Fruit fly (Drosophila melanogaster): Measurements from ENCODE around the gene Mcm10.
A peak's percentile ranks its signal among the peaks of the same experiment; 100 is the strongest.

Mcm10 gene

dm6 chr2L:21214961-21215362 is 35.2 kb downstream of the Mcm10 start:
- TF ChIP-seq jim (GFP tag; optimal IDR thresholded peaks at IDR 0.05), result peak; percentile 67
- TF ChIP-seq Hnf4 (GFP tag; optimal IDR thresholded peaks at IDR 0.05), result peak; percentile 93
- TF ChIP-seq foxo (GFP tag; optimal IDR thresholded peaks at IDR 0.05), result peak in 1 of 2 experiments; percentile 74
- peak; percentile 65 for TF ChIP-seq ey (GFP tag; optimal IDR thresholded peaks at IDR 0.05)
- peak; percentile 48 for TF ChIP-seq Jra (GFP tag; optimal IDR thresholded peaks at IDR 0.05)
- TF ChIP-seq Rel (GFP tag; optimal IDR thresholded peaks at IDR 0.05), result no peak
- TF ChIP-seq Rel (tag; optimal IDR thresholded peaks at IDR 0.05), result peak; percentile 44
- TF ChIP-seq CG32264 (GFP tag; optimal IDR thresholded peaks at IDR 0.05), result no peak
- no peak for TF ChIP-seq sage (GFP tag; optimal IDR thresholded peaks at IDR 0.05)
- peak; percentile 62 for TF ChIP-seq rgr (GFP tag; optimal IDR thresholded peaks at IDR 0.05)
- no peak for TF ChIP-seq Sp1 (GFP tag; optimal IDR thresholded peaks at IDR 0.05)
- peak; percentile 46 for TF ChIP-seq HLH106 (tag; optimal IDR thresholded peaks at IDR 0.05)
- TF ChIP-seq brk (GFP tag; optimal IDR thresholded peaks at IDR 0.05), result peak; percentile 49
- TF ChIP-seq Hr83 (GFP tag; optimal IDR thresholded peaks at IDR 0.05; ENCODE audit: poor library complexity, severe bottlenecking), result peak; percentile 4
- no peak for TF ChIP-seq Hr78 (GFP tag; optimal IDR thresholded peaks at IDR 0.05)
- TF ChIP-seq lola (GFP tag; optimal IDR thresholded peaks at IDR 0.05), result no peak
- TF ChIP-seq Myc (optimal IDR thresholded peaks at IDR 0.05), result peak; percentile 54
- peak; percentile 60 for TF ChIP-seq Dif (GFP tag; optimal IDR thresholded peaks at IDR 0.05; ENCODE audit: partially characterized antibody)
- peak in 1 of 2 experiments; percentile 15 for TF ChIP-seq dl (GFP tag; optimal IDR thresholded peaks at IDR 0.05; ENCODE audit: insufficient read depth in 1 of 2, partially characterized antibody in 2 of 2)
- peak; percentile 78 for TF ChIP-seq Vsx2 (GFP tag; optimal IDR thresholded peaks at IDR 0.05; ENCODE audit: partially characterized antibody)
- no peak for TF ChIP-seq Dfd (GFP tag; optimal IDR thresholded peaks at IDR 0.05)
- peak; percentile 44 for TF ChIP-seq woc (GFP tag; optimal IDR thresholded peaks at IDR 0.05)
- peak; percentile 80 for TF ChIP-seq tai (GFP tag; optimal IDR thresholded peaks at IDR 0.05)
- no peak for TF ChIP-seq CrebA (GFP tag; optimal IDR thresholded peaks at IDR 0.05; ENCODE audit: borderline replicate concordance)
- TF ChIP-seq Mio (GFP tag; optimal IDR thresholded peaks at IDR 0.05), result peak; percentile 44
- peak; percentile 65 for TF ChIP-seq OdsH (GFP tag; optimal IDR thresholded peaks at IDR 0.05)
- TF ChIP-seq dsf (GFP tag; optimal IDR thresholded peaks at IDR 0.05; ENCODE audit: borderline replicate concordance), result no peak
- peak; percentile 66 for TF ChIP-seq br (GFP tag; optimal IDR thresholded peaks at IDR 0.05)
- peak; percentile 13 for TF ChIP-seq sv (GFP tag; optimal IDR thresholded peaks at IDR 0.05)
- TF ChIP-seq CG9705 (GFP tag; optimal IDR thresholded peaks at IDR 0.05), result no peak
- TF ChIP-seq dmrt93B (GFP tag; optimal IDR thresholded peaks at IDR 0.05), result no peak
- no peak for TF ChIP-seq Abd-B (GFP tag; optimal IDR thresholded peaks at IDR 0.05)
- peak; percentile 43 for TF ChIP-seq psq (GFP tag; optimal IDR thresholded peaks at IDR 0.05)
- no peak for TF ChIP-seq GATAd (GFP tag; optimal IDR thresholded peaks at IDR 0.05)
- no peak for TF ChIP-seq pan (optimal IDR thresholded peaks at IDR 0.05)
- TF ChIP-seq fru (GFP tag; optimal IDR thresholded peaks at IDR 0.05), result peak; percentile 90
- no peak for TF ChIP-seq usp (GFP tag; optimal IDR thresholded peaks at IDR 0.05)
- TF ChIP-seq N (GFP tag; optimal IDR thresholded peaks at IDR 0.05), result peak; percentile 2
- peak; percentile 83 for TF ChIP-seq h (GFP tag; optimal IDR thresholded peaks at IDR 0.05)

dm6 chr2L:21218240-21218911 is 38.6 kb downstream of the Mcm10 start, which contains the start of gene CG8679:
Gene CG8679 (minus strand): TSS chr2L:21218544.
- no peak for TF ChIP-seq foxo (GFP tag; optimal IDR thresholded peaks at IDR 0.05)
- TF ChIP-seq Vsx2 (GFP tag; optimal IDR thresholded peaks at IDR 0.05; ENCODE audit: partially characterized antibody), result peak; percentile 30
- TF ChIP-seq Rel (GFP tag; optimal IDR thresholded peaks at IDR 0.05), result no peak
- TF ChIP-seq Rel (tag; optimal IDR thresholded peaks at IDR 0.05), result peak; percentile 72

dm6 chr2L:21218912-21219246 is 39.1 kb downstream of the Mcm10 start:
- TF ChIP-seq N (GFP tag; optimal IDR thresholded peaks at IDR 0.05) (no peak), fru (GFP tag; optimal IDR thresholded peaks at IDR 0.05) (no peak), brk (GFP tag; optimal IDR thresholded peaks at IDR 0.05) (peak; percentile 35), dmrt93B (GFP tag; optimal IDR thresholded peaks at IDR 0.05) (no peak), tai (GFP tag; optimal IDR thresholded peaks at IDR 0.05) (no peak), Vsx2 (GFP tag; optimal IDR thresholded peaks at IDR 0.05; ENCODE audit: partially characterized antibody) (peak; percentile 4), rgr (GFP tag; optimal IDR thresholded peaks at IDR 0.05) (no peak), h (GFP tag; optimal IDR thresholded peaks at IDR 0.05) (peak; percentile 29), Myc (optimal IDR thresholded peaks at IDR 0.05) (no peak), Sp1 (GFP tag; optimal IDR thresholded peaks at IDR 0.05) (no peak), HLH106 (tag; optimal IDR thresholded peaks at IDR 0.05) (no peak), CrebA (GFP tag; optimal IDR thresholded peaks at IDR 0.05; ENCODE audit: borderline replicate concordance) (no peak), sv (GFP tag; optimal IDR thresholded peaks at IDR 0.05) (no peak), sage (GFP tag; optimal IDR thresholded peaks at IDR 0.05) (peak; percentile 14), GATAd (GFP tag; optimal IDR thresholded peaks at IDR 0.05) (no peak), pan (optimal IDR thresholded peaks at IDR 0.05) (no peak)
